Worm (Caenorhabditis elegans) whole organism, L4 larva: ENCODE data around the gene F53F4.17.

Source experiments
- D1046.2 ChIP-seq: fragments of 200-800 bp; sonication (Bioruptor generic); IDR thresholded peaks from 2 replicates; pipeline ENCODE4 v1.3.6; 2022; ENCODE audit warnings: missing genetic modification characterization, missing compliant biosample characterization
- F10B5.3 ChIP-seq: sonication (generic microtip); optimal IDR thresholded peaks from 2 replicates; lab custom pipeline; 2016; ENCODE audit warnings: mild to moderate bottlenecking, missing genetic modification characterization, missing compliant biosample characterization
- T20F7.1 ChIP-seq: fragments of 200-800 bp; sonication (Bioruptor generic); optimal IDR thresholded peaks from 2 replicates; lab custom pipeline; 2018; ENCODE audit warnings: mild to moderate bottlenecking, missing genetic modification characterization, missing compliant biosample characterization
- aha-1 ChIP-seq: fragments of 150-350 bp; peaks from one replicate; lab custom pipeline; 2014; ENCODE audit warnings: missing biosample characterization, missing genetic modification characterization
- ama-1 ChIP-seq: fragments of 150-350 bp; optimal IDR thresholded peaks from 2 replicates; lab custom pipeline; 2014; ENCODE audit warnings: inconsistent platforms, mixed read lengths
- arid-1 ChIP-seq: fragments of 200-800 bp; sonication (Bioruptor generic); conservative IDR thresholded peaks from 2 replicates; pipeline ENCODE4 v1.3.6; 2022; ENCODE audit warnings: missing genetic modification reagents, missing genetic modification characterization, missing compliant biosample characterization
- ceh-44 ChIP-seq: fragments of 200-800 bp; sonication (Bioruptor generic); IDR thresholded peaks from 2 replicates; pipeline ENCODE4 v1.3.6; 2022; ENCODE audit warnings: missing genetic modification reagents, missing genetic modification characterization, missing compliant biosample characterization
- ceh-82 ChIP-seq: sonication (generic microtip); optimal IDR thresholded peaks from 2 replicates; lab custom pipeline; 2017; ENCODE audit warnings: missing biosample characterization, missing genetic modification characterization
- ces-1 ChIP-seq: fragments of 150-350 bp; sonication (generic microtip); optimal IDR thresholded peaks from 4 replicates; lab custom pipeline; 2014; ENCODE audit warnings: missing biosample characterization, missing genetic modification reagents, missing genetic modification characterization
- daf-12 ChIP-seq: fragments of 150-350 bp; optimal IDR thresholded peaks from 2 replicates; lab custom pipeline; 2014; ENCODE audit warnings: missing biosample characterization, missing genetic modification reagents, missing genetic modification characterization
- daf-19 ChIP-seq: fragments of 200-800 bp; sonication (Bioruptor generic); conservative IDR thresholded peaks from 2 replicates; pipeline ENCODE4 v1.3.6; 2022; ENCODE audit warnings: missing genetic modification characterization, missing compliant biosample characterization
- daf-8 ChIP-seq: fragments of 200-800 bp; sonication (Bioruptor generic); IDR thresholded peaks from 2 replicates; pipeline ENCODE4 v1.3.6; 2022; ENCODE audit warnings: missing genetic modification characterization, missing compliant biosample characterization
- dmd-6 ChIP-seq: fragments of 200-800 bp; sonication (Bioruptor generic); IDR thresholded peaks from 2 replicates; pipeline ENCODE4 v1.3.6; 2022; ENCODE audit warnings: missing genetic modification reagents, missing genetic modification characterization, missing compliant biosample characterization
- dpl-1 ChIP-seq: fragments of 150-350 bp; optimal IDR thresholded peaks from 2 replicates; lab custom pipeline; 2014; ENCODE audit warnings: missing biosample characterization, missing genetic modification reagents, missing genetic modification characterization
- dve-1 ChIP-seq: sonication (generic microtip); optimal IDR thresholded peaks from 2 replicates; lab custom pipeline; 2017; ENCODE audit warnings: antibody characterized with exemption, mild to moderate bottlenecking, missing genetic modification characterization, missing compliant biosample characterization; ENCODE audit not compliant: insufficient read depth
- gei-8 ChIP-seq: fragments of 200-800 bp; sonication (Bioruptor generic); optimal IDR thresholded peaks from 2 replicates; lab custom pipeline; 2018; ENCODE audit warnings: mild to moderate bottlenecking, missing genetic modification characterization, missing compliant biosample characterization
- hif-1 ChIP-seq, 2 experiments: sonication (generic microtip); optimal IDR thresholded peaks; 2 replicates each; lab custom pipeline; 2016 to 2017; ENCODE audit warnings: missing compliant biosample characterization in 2 of 2, missing genetic modification characterization in 2 of 2, missing genetic modification reagents in 2 of 2, missing genotype in 2 of 2, mild to moderate bottlenecking in 1 of 2
- hlh-11 ChIP-seq: fragments of 200-800 bp; sonication (Bioruptor generic); optimal IDR thresholded peaks from 2 replicates; lab custom pipeline; 2018; ENCODE audit warnings: mild to moderate bottlenecking, missing genetic modification characterization, missing compliant biosample characterization
- hlh-30 ChIP-seq: sonication (generic microtip); optimal IDR thresholded peaks from 2 replicates; lab custom pipeline; 2017; ENCODE audit warnings: antibody characterized with exemption, mild to moderate bottlenecking, missing genetic modification characterization, missing compliant biosample characterization; ENCODE audit not compliant: insufficient read depth
- lin-38 ChIP-seq: fragments of 200-800 bp; sonication (Bioruptor generic); IDR thresholded peaks from 2 replicates; pipeline ENCODE4 v1.3.6; 2022; ENCODE audit warnings: missing genetic modification reagents, missing genetic modification characterization, missing compliant biosample characterization
- lsy-2 ChIP-seq, 2 experiments: fragments of 150-350 bp in 1 of 2; sonication (generic microtip) in 1 of 2; optimal IDR thresholded peaks; 2 replicates each; lab custom pipeline; 2014 to 2017; ENCODE audit warnings: missing biosample characterization in 2 of 2, missing genetic modification characterization in 2 of 2
- mep-1 ChIP-seq: fragments of 150-350 bp; sonication (generic microtip); optimal IDR thresholded peaks from 3 replicates; lab custom pipeline; 2014; ENCODE audit warnings: missing biosample characterization, missing genetic modification characterization
- mes-2 ChIP-seq: sonication (generic microtip); optimal IDR thresholded peaks from 2 replicates; lab custom pipeline; 2016; ENCODE audit warnings: missing genotype, mild to moderate bottlenecking, missing genetic modification characterization, missing compliant biosample characterization; ENCODE audit not compliant: poor library complexity, severe bottlenecking
- mxl-3 ChIP-seq: fragments of 200-800 bp; sonication (Bioruptor generic); optimal IDR thresholded peaks from 2 replicates; lab custom pipeline; 2018; ENCODE audit warnings: mild to moderate bottlenecking, missing genetic modification characterization, missing compliant biosample characterization
- nhr-41 ChIP-seq: fragments of 200-800 bp; sonication (Bioruptor generic); IDR thresholded peaks from 2 replicates; pipeline ENCODE4 v1.3.6; 2022; ENCODE audit warnings: missing genetic modification reagents, missing genetic modification characterization, missing compliant biosample characterization
- nhr-48 ChIP-seq: sonication (generic microtip); optimal IDR thresholded peaks from 2 replicates; lab custom pipeline; 2016; ENCODE audit warnings: mild to moderate bottlenecking, missing genetic modification characterization, missing compliant biosample characterization
- nhr-6 ChIP-seq: fragments of 150-350 bp; optimal IDR thresholded peaks from 2 replicates; lab custom pipeline; 2014; ENCODE audit warnings: missing biosample characterization, missing genetic modification characterization
- pha-4 ChIP-seq, 2 experiments: fragments of 150-350 bp in 1 of 2; fragments of 200-800 bp in 1 of 2; sonication (Bioruptor generic) in 1 of 2; IDR thresholded peaks in 1 of 2; optimal IDR thresholded peaks in 1 of 2; 2 replicates each; pipeline versions ENCODE4 v1.3.6 to Lab custom; 2014 to 2022; ENCODE audit warnings: missing genetic modification characterization in 2 of 2, missing genetic modification reagents in 2 of 2, missing biosample characterization in 1 of 2, missing compliant biosample characterization in 1 of 2
- php-3 ChIP-seq: fragments of 200-800 bp; sonication (Bioruptor generic); IDR thresholded peaks from 2 replicates; pipeline ENCODE4 v1.3.6; 2022; ENCODE audit warnings: missing genetic modification reagents, missing genetic modification characterization, missing compliant biosample characterization
- rbr-2 ChIP-seq: sonication (generic microtip); optimal IDR thresholded peaks from 2 replicates; lab custom pipeline; 2016; ENCODE audit warnings: missing genotype, missing genetic modification characterization, missing compliant biosample characterization
- set-16 ChIP-seq: fragments of 200-800 bp; sonication (Bioruptor generic); IDR thresholded peaks from 2 replicates; pipeline ENCODE4 v1.3.6; 2022; ENCODE audit warnings: missing genetic modification reagents, missing genetic modification characterization, missing compliant biosample characterization
- spr-1 ChIP-seq: sonication (generic microtip); optimal IDR thresholded peaks from 2 replicates; lab custom pipeline; 2016; ENCODE audit warnings: mild to moderate bottlenecking, missing genetic modification characterization, missing compliant biosample characterization
- spr-3 ChIP-seq: fragments of 200-800 bp; sonication (Bioruptor generic); optimal IDR thresholded peaks from 2 replicates; lab custom pipeline; 2018; ENCODE audit warnings: mild to moderate bottlenecking, missing genetic modification characterization, missing compliant biosample characterization
- tra-1 ChIP-seq: fragments of 200-800 bp; sonication (Bioruptor generic); IDR thresholded peaks from 2 replicates; pipeline ENCODE4 v1.3.6; 2022; ENCODE audit warnings: missing genetic modification reagents, missing genetic modification characterization, missing compliant biosample characterization
- unc-130 ChIP-seq: sonication (generic microtip); optimal IDR thresholded peaks from 2 replicates; lab custom pipeline; 2016; ENCODE audit warnings: missing genetic modification reagents, missing genetic modification characterization, missing compliant biosample characterization
- zag-1 ChIP-seq: fragments of 150-350 bp; optimal IDR thresholded peaks from 2 replicates; lab custom pipeline; 2014; ENCODE audit warnings: missing biosample characterization, missing genetic modification characterization
- zfp-3 ChIP-seq: fragments of 200-800 bp; sonication (Bioruptor generic); conservative IDR thresholded peaks from 2 replicates; pipeline ENCODE4 v1.3.6; 2022; ENCODE audit warnings: missing genetic modification reagents, missing genetic modification characterization, missing compliant biosample characterization

Gene F53F4.17

DNA sequence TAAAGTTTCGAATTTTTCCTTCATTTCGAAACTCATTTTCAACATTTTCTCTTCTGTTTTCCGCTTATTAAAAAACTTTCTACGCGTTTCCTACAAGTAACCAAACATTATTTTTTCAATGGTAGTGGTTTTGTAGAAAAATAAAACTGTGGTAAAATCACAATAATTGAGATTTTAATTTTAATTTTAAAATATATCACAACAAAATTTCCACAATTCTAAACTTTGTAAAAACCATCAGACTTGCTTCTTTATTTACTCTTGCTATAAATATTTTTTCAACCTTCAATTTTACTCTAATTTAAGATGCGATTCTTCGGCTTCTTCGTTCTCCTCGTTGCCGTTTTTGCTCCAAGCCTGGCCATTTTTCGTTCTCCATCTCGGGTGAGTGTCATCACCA, at the start of gene F53F4.17:
Gene F53F4.17 (plus strand): TSS at position 301 of the 400 bp plus-strand sequence.
- TF ChIP-seq ces-1 (GFP tag; lab: Kevin White, UChicago) (no peak), php-3 (GFP tag; lab: Robert Waterston, UW) (no peak), nhr-48 (tag; lab: Kevin White, UChicago) (no peak), pha-4 (GFP tag; IDR thresholded peaks at IDR 0.05; lab: Robert Waterston, UW) (no peak), pha-4 (tag; optimal IDR thresholded peaks at IDR 0.05; lab: Kevin White, UChicago) (no peak), daf-19 (GFP tag; lab: Robert Waterston, UW) (no peak), zfp-3 (GFP tag; lab: Robert Waterston, UW) (no peak), hlh-11 (tag; lab: Kevin White, UChicago) (no peak), mes-2 (tag; lab: Kevin White, UChicago) (no peak), zag-1 (tag; lab: Kevin White, UChicago) (no peak), dmd-6 (GFP tag; lab: Robert Waterston, UW) (no peak), ceh-82 (tag; lab: Kevin White, UChicago) (no peak), ama-1 (no peak), D1046.2 (GFP tag; lab: Robert Waterston, UW) (no peak), spr-3 (GFP tag; lab: Kevin White, UChicago) (no peak), daf-12 (tag; lab: Kevin White, UChicago) (no peak), nhr-41 (GFP tag; lab: Robert Waterston, UW) (no peak), mxl-3 (GFP tag; lab: Kevin White, UChicago) (no peak), gei-8 (GFP tag; lab: Kevin White, UChicago) (no peak), dpl-1 (GFP tag; lab: Kevin White, UChicago) (no peak), daf-8 (GFP tag; lab: Robert Waterston, UW) (no peak)

- TF ChIP-seq unc-130 (peak; percentile 25), F10B5.3 (tag; lab: Kevin White, UChicago) (no peak), lsy-2 (tag; optimal IDR thresholded peaks at IDR 0.05; lab: Kevin White, UChicago) (peak in 1 of 2 experiments; percentile 78), hlh-30 (tag; lab: Kevin White, UChicago) (peak; percentile 88), daf-8 (GFP tag; lab: Robert Waterston, UW) (no peak), dpl-1 (GFP tag; lab: Kevin White, UChicago) (peak; percentile 61), set-16 (GFP tag; lab: Robert Waterston, UW) (no peak), spr-1 (no peak), hif-1 (tag; optimal IDR thresholded peaks at IDR 0.05; lab: Kevin White, UChicago) (peak in 1 of 2 experiments; percentile 78), rbr-2 (tag; lab: Kevin White, UChicago) (peak; percentile 14), lin-38 (peak; percentile 57), mes-2 (tag; lab: Kevin White, UChicago) (peak; percentile 94), ceh-44 (GFP tag; lab: Robert Waterston, UW) (no peak), arid-1 (GFP tag; lab: Robert Waterston, UW) (no peak), tra-1 (no peak), nhr-6 (tag; lab: Kevin White, UChicago) (peak; percentile 78), T20F7.1 (GFP tag; lab: Kevin White, UChicago) (peak; percentile 68), aha-1 (tag; lab: Kevin White, UChicago) (peak; percentile 74), dve-1 (tag; lab: Kevin White, UChicago) (peak; percentile 1), mep-1 (tag; lab: Kevin White, UChicago) (peak; percentile 49)
Measured at ce11 chrV:13551601-13552000, 36.4 kb upstream of the F53F4.17 start, which contains the start of the genes C56A3.4 and C56A3.5. Gene C56A3.4 (minus strand): TSS chrV:13551754. Gene C56A3.5 (plus strand): TSS chrV:13551967.
